Worm (Caenorhabditis elegans) whole organism, L4/young adult: ENCODE measurements around the gene fip-3.

Experiments
- W03F9.2 ChIP-seq: fragments of 150-350 bp; optimal IDR thresholded peaks from 2 replicates; lab custom pipeline; 2014; ENCODE audit warnings: missing biosample characterization, missing genetic modification characterization
- dao-5 ChIP-seq: sonication (generic microtip); optimal IDR thresholded peaks from 2 replicates; lab custom pipeline; 2016; ENCODE audit warnings: missing genotype, missing genetic modification characterization, moderate library complexity, missing compliant biosample characterization
- him-1 ChIP-seq: sonication (generic microtip); optimal IDR thresholded peaks from 2 replicates; lab custom pipeline; 2016; ENCODE audit warnings: missing genotype, missing genetic modification reagents, missing genetic modification characterization, missing compliant biosample characterization

DNA sequence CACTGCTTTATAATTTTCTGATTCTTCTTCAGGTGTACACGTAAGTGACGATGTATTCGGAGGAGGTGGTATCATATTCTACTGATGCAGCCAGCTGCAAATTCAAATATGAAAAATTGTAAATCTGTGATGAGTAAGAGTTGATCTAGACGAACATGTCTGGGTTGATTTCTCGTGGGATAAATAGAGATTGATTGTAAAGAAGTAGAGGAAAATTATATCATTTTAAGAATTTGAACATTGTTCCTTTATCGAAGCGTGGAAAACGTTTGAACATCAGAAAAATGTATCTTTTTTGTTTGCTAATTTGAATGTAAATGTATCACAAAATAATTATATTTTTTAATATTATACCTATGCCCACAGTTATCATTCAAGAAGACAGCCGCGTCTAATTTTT lies 43.8 kb downstream of the fip-3 start, which contains the start of gene ZC21.6:
- TF ChIP-seq dao-5 (tag; lab: Kevin White, UChicago) = no peak
- TF ChIP-seq W03F9.2 (tag; lab: Kevin White, UChicago) = no peak
- TF ChIP-seq him-1 (tag; lab: Kevin White, UChicago) = no peak
